Fruit fly (Drosophila melanogaster) whole organism: ENCODE data around the gene CG32087.

Source experiments
- CG8478 ChIP-seq: fragments of >200 bp; optimal IDR thresholded peaks from 2 replicates; lab custom pipeline; 2018; ENCODE audit warnings: inconsistent platforms
- EcR ChIP-seq, 2 experiments: fragments of >200 bp; optimal IDR thresholded peaks; 2 replicates each; lab custom pipeline; 2017; ENCODE audit warnings: missing biosample characterization in 2 of 2, missing genetic modification characterization in 2 of 2, missing genetic modification reagents in 2 of 2
- psq ChIP-seq: fragments of >200 bp; optimal IDR thresholded peaks from 2 replicates; lab custom pipeline; 2017

DNA sequence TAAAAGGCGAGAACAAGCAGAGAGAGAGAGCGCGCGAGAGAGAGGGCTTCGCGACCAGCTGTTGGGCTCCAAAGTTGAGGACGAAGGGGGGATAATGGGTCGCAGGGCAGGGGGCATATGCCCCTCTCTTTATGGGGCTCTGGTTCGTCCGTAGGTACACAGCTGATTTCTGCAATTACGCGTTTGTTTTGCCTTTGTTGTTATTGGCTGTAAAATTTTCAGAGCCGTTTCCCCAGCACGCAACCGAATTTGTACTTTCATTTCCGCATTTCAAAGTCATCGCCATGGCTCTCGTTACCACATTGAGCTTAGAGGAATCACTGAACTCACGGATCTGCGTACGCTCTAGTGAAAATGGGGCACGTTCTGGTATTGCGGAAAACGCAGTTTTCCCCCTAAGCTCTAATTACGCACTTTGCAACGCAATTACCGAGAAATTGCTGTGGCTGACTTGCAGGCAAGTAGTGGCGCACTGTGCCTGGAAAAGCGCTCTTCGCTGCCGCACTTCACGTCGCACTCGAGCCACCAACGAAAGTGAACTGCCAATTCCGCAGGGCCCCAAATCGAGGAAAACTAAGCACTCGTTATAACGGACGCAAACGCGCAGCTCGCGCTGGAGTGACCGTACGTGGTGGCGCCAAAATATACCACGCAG is 23.8 kb upstream of the CG32087 start, which contains the start of gene CG11658:
- TF ChIP-seq CG8478 (lab: Kevin White, UChicago) (no peak), psq (lab: Kevin White, UChicago) (no peak), EcR (GFP tag; optimal IDR thresholded peaks at IDR 0.05; lab: Kevin White, UChicago) (no peak)
